Worm (Caenorhabditis elegans) whole organism, mixed stage, embryonic: ENCODE measurements around the gene ubxn-4.

Source experiments
- bed-3 ChIP-seq: fragments of 200-800 bp; sonication (Bioruptor generic); optimal IDR thresholded peaks from 3 replicates; lab custom pipeline; 2018; ENCODE audit warnings: mild to moderate bottlenecking, missing genetic modification characterization, moderate library complexity, missing compliant biosample characterization
- blmp-1 ChIP-seq: fragments of 150-350 bp; optimal IDR thresholded peaks from 2 replicates; lab custom pipeline; 2014; ENCODE audit warnings: missing biosample characterization, missing genetic modification characterization
- ceh-39 ChIP-seq: fragments of 150-350 bp; optimal IDR thresholded peaks from 2 replicates; lab custom pipeline; 2014; ENCODE audit warnings: missing biosample characterization, missing genetic modification characterization
- ceh-43 ChIP-seq: fragments of 200-800 bp; sonication (Bioruptor generic); optimal IDR thresholded peaks from 2 replicates; lab custom pipeline; 2018; ENCODE audit warnings: mild to moderate bottlenecking, missing genetic modification characterization, moderate library complexity, missing compliant biosample characterization
- ceh-83 ChIP-seq: fragments of 200-800 bp; sonication (Bioruptor generic); optimal IDR thresholded peaks from 2 replicates; lab custom pipeline; 2018; ENCODE audit warnings: mild to moderate bottlenecking, missing genetic modification characterization, missing compliant biosample characterization
- ces-1 ChIP-seq: fragments of 150-350 bp; optimal IDR thresholded peaks from 2 replicates; lab custom pipeline; 2014; ENCODE audit warnings: missing biosample characterization, missing genetic modification reagents, missing genetic modification characterization
- cnd-1 ChIP-seq: fragments of 200-800 bp; sonication (Bioruptor generic); optimal IDR thresholded peaks from 2 replicates; lab custom pipeline; 2018; ENCODE audit warnings: mild to moderate bottlenecking, missing genetic modification characterization, missing compliant biosample characterization
- elt-1 ChIP-seq: sonication (generic microtip); optimal IDR thresholded peaks from 2 replicates; lab custom pipeline; 2017; ENCODE audit warnings: missing genetic modification characterization, mild to moderate bottlenecking, missing compliant biosample characterization, antibody characterized with exemption, moderate library complexity, borderline replicate concordance; ENCODE audit not compliant: insufficient read depth
- elt-3 ChIP-seq: fragments of 150-350 bp; optimal IDR thresholded peaks from 2 replicates; lab custom pipeline; 2014; ENCODE audit warnings: missing biosample characterization, missing genetic modification characterization
- flh-1 ChIP-seq: fragments of 200-800 bp; sonication (Bioruptor generic); optimal IDR thresholded peaks from 2 replicates; lab custom pipeline; 2018; ENCODE audit warnings: mild to moderate bottlenecking, missing genetic modification characterization, moderate library complexity, missing compliant biosample characterization
- ham-2 ChIP-seq: fragments of 200-800 bp; sonication (Bioruptor generic); optimal IDR thresholded peaks from 2 replicates; lab custom pipeline; 2018; ENCODE audit warnings: mild to moderate bottlenecking, missing genetic modification characterization, missing compliant biosample characterization
- lin-13 ChIP-seq: fragments of 150-350 bp; optimal IDR thresholded peaks from 2 replicates; lab custom pipeline; 2014; ENCODE audit warnings: missing biosample characterization, missing genetic modification characterization
- mab-5 ChIP-seq: fragments of 150-350 bp; optimal IDR thresholded peaks from 2 replicates; lab custom pipeline; 2014; ENCODE audit warnings: missing biosample characterization, missing genetic modification characterization
- mep-1 ChIP-seq: fragments of 150-350 bp; optimal IDR thresholded peaks from 2 replicates; lab custom pipeline; 2017; ENCODE audit warnings: missing biosample characterization, missing genetic modification reagents, missing genetic modification characterization, inconsistent platforms
- mls-2 ChIP-seq: sonication (generic microtip); optimal IDR thresholded peaks from 2 replicates; lab custom pipeline; 2016; ENCODE audit warnings: mild to moderate bottlenecking, missing genetic modification characterization, moderate library complexity, missing compliant biosample characterization
- nhr-12 ChIP-seq: fragments of 150-350 bp; optimal IDR thresholded peaks from 2 replicates; lab custom pipeline; 2014; ENCODE audit warnings: missing biosample characterization, missing genetic modification characterization
- nhr-2 ChIP-seq: fragments of 150-350 bp; optimal IDR thresholded peaks from 2 replicates; lab custom pipeline; 2014; ENCODE audit warnings: missing biosample characterization, missing genetic modification characterization
- nhr-237 ChIP-seq: fragments of 150-350 bp; optimal IDR thresholded peaks from 2 replicates; lab custom pipeline; 2014; ENCODE audit warnings: missing biosample characterization, missing genetic modification characterization
- nhr-28 ChIP-seq: fragments of 150-350 bp; optimal IDR thresholded peaks from 2 replicates; lab custom pipeline; 2014; ENCODE audit warnings: missing biosample characterization, missing genetic modification characterization
- nhr-76 ChIP-seq: sonication (generic microtip); optimal IDR thresholded peaks from 2 replicates; lab custom pipeline; 2017; ENCODE audit warnings: missing biosample characterization, missing genetic modification characterization
- snpc-4 ChIP-seq: fragments of 150-350 bp; optimal IDR thresholded peaks from 2 replicates; lab custom pipeline; 2014; ENCODE audit warnings: missing biosample characterization, missing genetic modification characterization
- sptf-1 ChIP-seq: sonication (generic microtip); optimal IDR thresholded peaks from 2 replicates; lab custom pipeline; 2017; ENCODE audit warnings: mild to moderate bottlenecking, missing genetic modification characterization, moderate library complexity, missing compliant biosample characterization
- tbx-8 ChIP-seq: fragments of 200-800 bp; sonication (Bioruptor generic); optimal IDR thresholded peaks from 2 replicates; lab custom pipeline; 2018; ENCODE audit warnings: mild to moderate bottlenecking, missing genetic modification characterization, moderate library complexity, missing compliant biosample characterization
- unc-120 ChIP-seq: sonication (generic microtip); optimal IDR thresholded peaks from 2 replicates; lab custom pipeline; 2017; ENCODE audit warnings: missing genetic modification characterization, missing compliant biosample characterization; ENCODE audit not compliant: poor library complexity, severe bottlenecking
- unc-39 ChIP-seq: fragments of 150-350 bp; optimal IDR thresholded peaks from 2 replicates; lab custom pipeline; 2014; ENCODE audit warnings: missing biosample characterization, missing genetic modification characterization
- unc-62 ChIP-seq: fragments of 150-350 bp; optimal IDR thresholded peaks from 2 replicates; lab custom pipeline; 2014; ENCODE audit warnings: missing biosample characterization, missing genetic modification reagents, missing genetic modification characterization

The ubxn-4 gene

DNA sequence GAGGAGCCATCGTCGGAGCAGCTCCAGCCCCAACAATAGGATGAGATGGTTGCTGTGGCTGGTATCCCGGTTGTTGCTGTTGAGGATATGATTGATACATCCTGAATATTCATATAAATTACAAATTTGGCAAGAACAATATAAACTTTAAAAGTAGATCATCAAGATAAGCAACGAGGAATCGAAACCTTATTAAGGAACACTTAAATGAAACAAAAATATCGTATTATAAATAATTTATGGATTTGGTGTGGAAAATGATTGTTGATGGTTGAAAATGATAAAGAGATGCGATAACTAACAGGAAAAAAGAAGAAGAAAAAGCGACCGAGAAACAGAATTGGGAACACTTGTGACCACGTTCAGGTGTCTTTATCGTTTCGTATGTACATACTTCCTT is 34.0 kb upstream of the ubxn-4 start, which contains the start of gene pqn-96:
pqn-96 (minus strand) TSS at position 101 of the 400 bp plus-strand sequence.
- TF ChIP-seq snpc-4 (tag; lab: Kevin White, UChicago) (no peak), elt-3 (tag; lab: Kevin White, UChicago) (no peak), sptf-1 (no peak), ceh-83 (GFP tag; lab: Kevin White, UChicago) (no peak), mep-1 (tag; lab: Kevin White, UChicago) (no peak), ces-1 (no peak), elt-1 (tag; lab: Kevin White, UChicago) (no peak), blmp-1 (no peak), nhr-76 (tag; lab: Kevin White, UChicago) (no peak), nhr-28 (tag; lab: Kevin White, UChicago) (no peak), bed-3 (GFP tag; lab: Kevin White, UChicago) (no peak)

DNA sequence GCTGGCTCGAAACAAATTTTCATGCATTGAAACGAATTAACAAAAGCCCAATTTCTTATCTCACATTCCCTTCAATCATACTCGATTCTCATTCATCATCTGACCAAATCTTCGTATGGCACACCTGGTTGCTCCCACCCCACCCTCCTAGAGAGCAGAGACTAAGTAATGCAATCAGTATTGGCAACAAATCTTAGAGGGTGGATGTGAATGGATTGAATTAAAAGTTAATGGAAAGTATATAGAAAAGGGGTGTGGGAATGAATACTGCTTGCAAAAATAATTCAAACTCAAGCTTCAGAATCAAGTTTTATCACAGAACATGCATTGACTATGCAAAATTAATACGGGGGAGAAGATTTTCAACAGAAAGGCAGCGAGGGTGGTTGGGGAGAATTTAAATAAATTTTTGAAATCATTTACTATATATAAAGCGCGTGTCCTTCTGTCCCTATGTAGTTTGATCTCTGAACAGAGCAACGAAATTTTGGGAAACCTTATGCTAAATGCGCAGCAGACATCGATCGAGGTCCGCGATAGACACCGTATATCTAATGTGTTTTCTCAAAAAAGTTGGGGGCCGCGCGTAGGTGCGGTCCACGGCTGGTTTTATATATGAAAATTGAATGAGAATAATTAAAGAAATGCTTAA is 32.5 kb upstream of the ubxn-4 start:
- no peak for TF ChIP-seq tbx-8 (GFP tag; lab: Kevin White, UChicago)
- peak; percentile 63 for TF ChIP-seq ces-1
- TF ChIP-seq unc-62 (GFP tag; lab: Kevin White, UChicago), result no peak

DNA sequence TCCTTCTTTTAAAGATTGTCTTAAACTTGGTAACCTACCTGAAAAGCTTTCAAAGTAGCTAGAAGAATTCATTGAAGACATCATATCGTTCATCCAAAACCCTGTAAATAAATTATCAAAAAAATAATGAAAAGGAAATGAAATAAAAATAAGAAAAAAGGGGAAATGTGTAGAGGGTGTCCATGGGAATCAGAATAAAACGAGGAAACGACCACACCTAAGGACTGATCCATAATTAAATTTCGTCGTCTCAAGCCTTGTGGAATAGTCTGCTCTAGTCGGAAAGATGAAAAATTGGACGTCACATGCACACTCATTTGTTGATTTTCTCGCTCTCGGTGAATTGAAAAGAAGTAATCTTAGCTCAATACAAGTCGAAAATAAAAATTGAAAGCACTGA is 29.7 kb upstream of the ubxn-4 start, which contains the start of gene ZK1236.9:
ZK1236.9 (minus strand) TSS at position 101 of the 400 bp plus-strand sequence.
- TF ChIP-seq snpc-4 (tag; lab: Kevin White, UChicago) (no peak), unc-39 (tag; lab: Kevin White, UChicago) (no peak), cnd-1 (tag; lab: Kevin White, UChicago) (no peak), ces-1 (no peak), ceh-39 (no peak), ham-2 (no peak), mls-2 (tag; lab: Kevin White, UChicago) (no peak), unc-120 (no peak), bed-3 (GFP tag; lab: Kevin White, UChicago) (no peak), elt-1 (tag; lab: Kevin White, UChicago) (no peak), ceh-43 (GFP tag; lab: Kevin White, UChicago) (no peak), elt-3 (tag; lab: Kevin White, UChicago) (no peak), blmp-1 (no peak), nhr-12 (tag; lab: Kevin White, UChicago) (no peak), mab-5 (tag; lab: Kevin White, UChicago) (no peak), ceh-83 (GFP tag; lab: Kevin White, UChicago) (no peak), lin-13 (tag; lab: Kevin White, UChicago) (no peak), unc-62 (GFP tag; lab: Kevin White, UChicago) (no peak), nhr-2 (tag; lab: Kevin White, UChicago) (no peak), flh-1 (GFP tag; lab: Kevin White, UChicago) (no peak)

DNA sequence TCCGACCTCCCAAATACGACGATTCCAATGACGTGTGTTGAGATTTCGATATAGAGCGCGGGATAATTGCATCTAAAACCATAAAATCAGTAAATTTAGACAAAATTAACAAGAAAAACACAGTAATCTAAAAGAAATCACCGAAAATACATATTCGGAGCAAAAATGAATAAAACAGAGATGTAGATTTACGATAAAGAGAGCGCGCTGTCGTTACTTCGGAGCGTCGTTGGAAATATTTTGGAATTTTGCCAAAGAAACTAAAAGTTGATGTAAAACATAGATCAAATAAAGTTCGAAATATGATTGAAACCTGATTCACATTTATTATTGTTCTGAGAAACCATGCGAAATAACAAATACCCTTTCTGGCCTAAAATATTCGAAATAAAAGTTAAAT is 26.8 kb upstream of the ubxn-4 start, which contains the start of gene ZK1236.5:
ZK1236.5 (minus strand) TSS at position 72 of the 400 bp plus-strand sequence.
- peak; percentile 18 for TF ChIP-seq ces-1
- TF ChIP-seq lin-13 (tag; lab: Kevin White, UChicago), result no peak

ce11 chrIII:8429497-8429896 is 24.1 kb upstream of the ubxn-4 start:
- TF ChIP-seq nhr-76 (tag; lab: Kevin White, UChicago) (no peak), nhr-28 (tag; lab: Kevin White, UChicago) (no peak), blmp-1 (no peak), nhr-237 (no peak), unc-120 (no peak), unc-39 (tag; lab: Kevin White, UChicago) (no peak), cnd-1 (tag; lab: Kevin White, UChicago) (no peak), ces-1 (no peak), ceh-43 (GFP tag; lab: Kevin White, UChicago) (no peak), elt-1 (tag; lab: Kevin White, UChicago) (no peak), unc-62 (GFP tag; lab: Kevin White, UChicago) (no peak), mls-2 (tag; lab: Kevin White, UChicago) (no peak), nhr-2 (tag; lab: Kevin White, UChicago) (no peak), bed-3 (GFP tag; lab: Kevin White, UChicago) (no peak)
- TF ChIP-seq, all 35 proteins: peak for 0

DNA sequence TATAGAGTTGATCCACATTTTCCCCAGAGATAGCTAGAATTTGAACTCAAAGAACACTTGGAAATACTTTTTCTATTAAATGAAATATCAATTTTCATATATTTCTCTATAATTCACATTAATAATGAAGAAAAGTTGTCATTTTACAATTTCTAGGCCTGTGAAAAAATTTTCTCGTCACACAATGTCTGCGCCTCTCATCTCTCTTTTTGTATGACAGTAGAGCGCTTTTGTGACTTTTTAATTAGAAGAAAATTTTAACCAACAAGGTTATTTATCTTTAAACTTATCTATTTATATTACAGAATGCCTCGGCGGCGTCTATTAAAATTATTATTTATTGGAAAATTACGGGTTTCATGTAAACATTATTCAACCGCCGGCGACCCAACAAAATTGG is 23.7 kb upstream of the ubxn-4 start, which contains the start of gene ZK1236.1:
ZK1236.1 (plus strand) TSS at position 263 of the 400 bp plus-strand sequence.
- TF ChIP-seq unc-62 (GFP tag; lab: Kevin White, UChicago) (no peak), lin-13 (tag; lab: Kevin White, UChicago) (no peak)
